Worm (Caenorhabditis elegans) whole organism, mixed stage, embryonic: ENCODE results near the gene mrpl-12.
A peak's percentile ranks its signal among the peaks of the same experiment; 100 is the strongest.

Source experiments
- M03D4.4 ChIP-seq: sonication (generic microtip); optimal IDR thresholded peaks from 2 replicates; lab custom pipeline; 2017; ENCODE audit warnings: mild to moderate bottlenecking, missing genetic modification characterization, missing compliant biosample characterization
- bed-3 ChIP-seq: fragments of 200-800 bp; sonication (Bioruptor generic); optimal IDR thresholded peaks from 3 replicates; lab custom pipeline; 2018; ENCODE audit warnings: mild to moderate bottlenecking, missing genetic modification characterization, moderate library complexity, missing compliant biosample characterization
- blmp-1 ChIP-seq: fragments of 150-350 bp; optimal IDR thresholded peaks from 2 replicates; lab custom pipeline; 2014; ENCODE audit warnings: missing biosample characterization, missing genetic modification characterization
- ceh-39 ChIP-seq: fragments of 150-350 bp; optimal IDR thresholded peaks from 2 replicates; lab custom pipeline; 2014; ENCODE audit warnings: missing biosample characterization, missing genetic modification characterization
- ceh-43 ChIP-seq: fragments of 200-800 bp; sonication (Bioruptor generic); optimal IDR thresholded peaks from 2 replicates; lab custom pipeline; 2018; ENCODE audit warnings: mild to moderate bottlenecking, missing genetic modification characterization, moderate library complexity, missing compliant biosample characterization
- ceh-83 ChIP-seq: fragments of 200-800 bp; sonication (Bioruptor generic); optimal IDR thresholded peaks from 2 replicates; lab custom pipeline; 2018; ENCODE audit warnings: mild to moderate bottlenecking, missing genetic modification characterization, missing compliant biosample characterization
- ces-1 ChIP-seq: fragments of 150-350 bp; optimal IDR thresholded peaks from 2 replicates; lab custom pipeline; 2014; ENCODE audit warnings: missing biosample characterization, missing genetic modification reagents, missing genetic modification characterization
- cnd-1 ChIP-seq: fragments of 200-800 bp; sonication (Bioruptor generic); optimal IDR thresholded peaks from 2 replicates; lab custom pipeline; 2018; ENCODE audit warnings: mild to moderate bottlenecking, missing genetic modification characterization, missing compliant biosample characterization
- drap-1 ChIP-seq: fragments of 200-800 bp; sonication (Bioruptor generic); optimal IDR thresholded peaks from 3 replicates; lab custom pipeline; 2018; ENCODE audit warnings: mild to moderate bottlenecking, missing genetic modification characterization, missing compliant biosample characterization
- elt-1 ChIP-seq: sonication (generic microtip); optimal IDR thresholded peaks from 2 replicates; lab custom pipeline; 2017; ENCODE audit warnings: missing genetic modification characterization, mild to moderate bottlenecking, missing compliant biosample characterization, antibody characterized with exemption, moderate library complexity, borderline replicate concordance; ENCODE audit not compliant: insufficient read depth
- elt-3 ChIP-seq: fragments of 150-350 bp; optimal IDR thresholded peaks from 2 replicates; lab custom pipeline; 2014; ENCODE audit warnings: missing biosample characterization, missing genetic modification characterization
- flh-1 ChIP-seq: fragments of 200-800 bp; sonication (Bioruptor generic); optimal IDR thresholded peaks from 2 replicates; lab custom pipeline; 2018; ENCODE audit warnings: mild to moderate bottlenecking, missing genetic modification characterization, moderate library complexity, missing compliant biosample characterization
- ham-2 ChIP-seq: fragments of 200-800 bp; sonication (Bioruptor generic); optimal IDR thresholded peaks from 2 replicates; lab custom pipeline; 2018; ENCODE audit warnings: mild to moderate bottlenecking, missing genetic modification characterization, missing compliant biosample characterization
- hlh-1 ChIP-seq: fragments of 150-350 bp; optimal IDR thresholded peaks from 2 replicates; lab custom pipeline; 2014; ENCODE audit warnings: missing biosample characterization, missing genetic modification reagents, missing genetic modification characterization
- lin-13 ChIP-seq: fragments of 150-350 bp; optimal IDR thresholded peaks from 2 replicates; lab custom pipeline; 2014; ENCODE audit warnings: missing biosample characterization, missing genetic modification characterization
- lin-32 ChIP-seq: fragments of 200-800 bp; sonication (Bioruptor generic); optimal IDR thresholded peaks from 2 replicates; lab custom pipeline; 2018; ENCODE audit warnings: mild to moderate bottlenecking, missing genetic modification characterization, missing compliant biosample characterization
- lsy-2 ChIP-seq: fragments of 150-350 bp; optimal IDR thresholded peaks from 2 replicates; lab custom pipeline; 2014; ENCODE audit warnings: missing biosample characterization, missing genetic modification characterization
- mab-5 ChIP-seq: fragments of 150-350 bp; optimal IDR thresholded peaks from 2 replicates; lab custom pipeline; 2014; ENCODE audit warnings: missing biosample characterization, missing genetic modification characterization
- mep-1 ChIP-seq: fragments of 150-350 bp; optimal IDR thresholded peaks from 2 replicates; lab custom pipeline; 2017; ENCODE audit warnings: missing biosample characterization, missing genetic modification reagents, missing genetic modification characterization, inconsistent platforms
- mls-2 ChIP-seq: sonication (generic microtip); optimal IDR thresholded peaks from 2 replicates; lab custom pipeline; 2016; ENCODE audit warnings: mild to moderate bottlenecking, missing genetic modification characterization, moderate library complexity, missing compliant biosample characterization
- nhr-12 ChIP-seq: fragments of 150-350 bp; optimal IDR thresholded peaks from 2 replicates; lab custom pipeline; 2014; ENCODE audit warnings: missing biosample characterization, missing genetic modification characterization
- nhr-2 ChIP-seq: fragments of 150-350 bp; optimal IDR thresholded peaks from 2 replicates; lab custom pipeline; 2014; ENCODE audit warnings: missing biosample characterization, missing genetic modification characterization
- nhr-237 ChIP-seq: fragments of 150-350 bp; optimal IDR thresholded peaks from 2 replicates; lab custom pipeline; 2014; ENCODE audit warnings: missing biosample characterization, missing genetic modification characterization
- nhr-28 ChIP-seq: fragments of 150-350 bp; optimal IDR thresholded peaks from 2 replicates; lab custom pipeline; 2014; ENCODE audit warnings: missing biosample characterization, missing genetic modification characterization
- nhr-76 ChIP-seq: sonication (generic microtip); optimal IDR thresholded peaks from 2 replicates; lab custom pipeline; 2017; ENCODE audit warnings: missing biosample characterization, missing genetic modification characterization
- pha-4 ChIP-seq: fragments of 150-350 bp; optimal IDR thresholded peaks from 2 replicates; lab custom pipeline; 2018; ENCODE audit warnings: missing biosample characterization, missing genetic modification reagents, missing genetic modification characterization
- sem-2 ChIP-seq: fragments of 200-800 bp; sonication (Bioruptor generic); optimal IDR thresholded peaks from 2 replicates; lab custom pipeline; 2018; ENCODE audit warnings: mild to moderate bottlenecking, missing genetic modification characterization, missing compliant biosample characterization
- snpc-4 ChIP-seq: fragments of 150-350 bp; optimal IDR thresholded peaks from 2 replicates; lab custom pipeline; 2014; ENCODE audit warnings: missing biosample characterization, missing genetic modification characterization
- sptf-1 ChIP-seq: sonication (generic microtip); optimal IDR thresholded peaks from 2 replicates; lab custom pipeline; 2017; ENCODE audit warnings: mild to moderate bottlenecking, missing genetic modification characterization, moderate library complexity, missing compliant biosample characterization
- tbx-8 ChIP-seq: fragments of 200-800 bp; sonication (Bioruptor generic); optimal IDR thresholded peaks from 2 replicates; lab custom pipeline; 2018; ENCODE audit warnings: mild to moderate bottlenecking, missing genetic modification characterization, moderate library complexity, missing compliant biosample characterization
- unc-120 ChIP-seq: sonication (generic microtip); optimal IDR thresholded peaks from 2 replicates; lab custom pipeline; 2017; ENCODE audit warnings: missing genetic modification characterization, missing compliant biosample characterization; ENCODE audit not compliant: poor library complexity, severe bottlenecking
- unc-39 ChIP-seq: fragments of 150-350 bp; optimal IDR thresholded peaks from 2 replicates; lab custom pipeline; 2014; ENCODE audit warnings: missing biosample characterization, missing genetic modification characterization
- unc-62 ChIP-seq: fragments of 150-350 bp; optimal IDR thresholded peaks from 2 replicates; lab custom pipeline; 2014; ENCODE audit warnings: missing biosample characterization, missing genetic modification reagents, missing genetic modification characterization
- zip-8 ChIP-seq: fragments of 150-350 bp; optimal IDR thresholded peaks from 2 replicates; lab custom pipeline; 2014; ENCODE audit warnings: missing biosample characterization, missing genetic modification characterization
- ztf-11 ChIP-seq: fragments of 150-350 bp; optimal IDR thresholded peaks from 2 replicates; lab custom pipeline; 2014; ENCODE audit warnings: missing biosample characterization, missing genetic modification characterization

The mrpl-12 gene

ce11 chrIII:10719057-10719456 lies 11.5 kb downstream of the mrpl-12 start:
- TF ChIP-seq M03D4.4 (tag; lab: Kevin White, UChicago) (no peak), cnd-1 (tag; lab: Kevin White, UChicago) (no peak), sptf-1 (tag; lab: Kevin White, UChicago) (no peak), blmp-1 (no peak), mls-2 (no peak), nhr-12 (tag; lab: Kevin White, UChicago) (no peak), ces-1 (GFP tag; lab: Kevin White, UChicago) (no peak), ceh-39 (tag; lab: Kevin White, UChicago) (no peak), ceh-83 (GFP tag; lab: Kevin White, UChicago) (no peak), ham-2 (GFP tag; lab: Kevin White, UChicago) (no peak), hlh-1 (tag; lab: Kevin White, UChicago) (no peak), tbx-8 (no peak), elt-3 (tag; lab: Kevin White, UChicago) (no peak), nhr-28 (tag; lab: Kevin White, UChicago) (no peak), ceh-43 (GFP tag; lab: Kevin White, UChicago) (no peak), ztf-11 (tag; lab: Kevin White, UChicago) (no peak), unc-62 (GFP tag; lab: Kevin White, UChicago) (no peak)

- TF ChIP-seq unc-39 (tag; lab: Kevin White, UChicago) (no peak), tbx-8 (no peak), ceh-43 (GFP tag; lab: Kevin White, UChicago) (no peak), ces-1 (GFP tag; lab: Kevin White, UChicago) (peak; percentile 76), snpc-4 (tag; lab: Kevin White, UChicago) (no peak), sem-2 (GFP tag; lab: Kevin White, UChicago) (no peak), nhr-2 (tag; lab: Kevin White, UChicago) (no peak), elt-3 (tag; lab: Kevin White, UChicago) (no peak), bed-3 (no peak), ceh-83 (GFP tag; lab: Kevin White, UChicago) (no peak), hlh-1 (tag; lab: Kevin White, UChicago) (peak; percentile 94), drap-1 (GFP tag; lab: Kevin White, UChicago) (peak; percentile 60), ham-2 (GFP tag; lab: Kevin White, UChicago) (no peak), mls-2 (peak; percentile 80), mep-1 (tag; lab: Kevin White, UChicago) (peak; percentile 84), elt-1 (tag; lab: Kevin White, UChicago) (no peak), cnd-1 (tag; lab: Kevin White, UChicago) (peak; percentile 46), unc-62 (GFP tag; lab: Kevin White, UChicago) (peak; percentile 53), unc-120 (tag; lab: Kevin White, UChicago) (peak; percentile 76), nhr-28 (tag; lab: Kevin White, UChicago) (no peak), zip-8 (tag; lab: Kevin White, UChicago) (no peak), lin-13 (tag; lab: Kevin White, UChicago) (peak; percentile 39), nhr-237 (tag; lab: Kevin White, UChicago) (peak; percentile 29), nhr-76 (tag; lab: Kevin White, UChicago) (no peak), lin-32 (GFP tag; lab: Kevin White, UChicago) (peak; percentile 43), blmp-1 (no peak), lsy-2 (tag; lab: Kevin White, UChicago) (peak; percentile 40), ztf-11 (tag; lab: Kevin White, UChicago) (no peak), mab-5 (no peak), nhr-12 (tag; lab: Kevin White, UChicago) (no peak), pha-4 (tag; lab: Kevin White, UChicago) (peak; percentile 61), M03D4.4 (tag; lab: Kevin White, UChicago) (no peak), ceh-39 (tag; lab: Kevin White, UChicago) (peak; percentile 54), flh-1 (GFP tag; lab: Kevin White, UChicago) (no peak), sptf-1 (tag; lab: Kevin White, UChicago) (no peak)
Measured at ce11 chrIII:10720170-10720569, 12.6 kb downstream of the mrpl-12 start.

DNA sequence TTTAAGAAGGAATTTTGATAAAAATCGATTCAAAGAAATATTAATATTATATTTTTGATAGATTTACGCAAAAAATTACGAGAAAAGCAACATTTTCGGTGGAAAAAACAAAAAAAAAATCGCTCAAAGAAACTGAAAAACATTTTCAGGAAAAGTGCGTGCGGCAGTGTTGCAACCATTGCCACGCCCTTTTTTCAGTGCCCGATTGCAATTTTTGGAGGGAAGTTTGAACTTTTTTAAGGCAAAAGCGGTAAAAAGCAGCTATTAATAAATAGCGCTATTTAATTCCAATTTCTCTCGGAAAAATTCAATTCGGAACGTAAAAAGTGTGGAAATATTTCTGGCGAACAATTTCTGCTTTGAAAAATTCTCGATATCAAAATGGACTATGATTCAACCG lies 13.5 kb downstream of the mrpl-12 start:
- TF ChIP-seq bed-3 (no peak), nhr-237 (tag; lab: Kevin White, UChicago) (no peak), blmp-1 (no peak), ztf-11 (tag; lab: Kevin White, UChicago) (no peak), flh-1 (GFP tag; lab: Kevin White, UChicago) (no peak), pha-4 (tag; lab: Kevin White, UChicago) (no peak), snpc-4 (tag; lab: Kevin White, UChicago) (no peak)
